Fruit fly (Drosophila melanogaster) whole organism, embryonic: ENCODE measurements around the gene CG2120.

Experiments
- ATbp ChIP-seq: fragments of 200-800 bp; sonication (Bioruptor generic); optimal IDR thresholded peaks from 2 replicates; lab custom pipeline; 2017; ENCODE audit warnings: missing biosample characterization, mild to moderate bottlenecking, missing genetic modification characterization, missing genetic modification reagents
- Ada2b ChIP-seq: fragments of 200-800 bp; sonication (Bioruptor generic); IDR thresholded peaks from 2 replicates; pipeline ENCODE4 v1.3.6; 2022; ENCODE audit warnings: missing biosample characterization, missing genetic modification characterization
- Antp ChIP-seq: fragments of 200-800 bp; sonication (Bioruptor generic); optimal IDR thresholded peaks from 3 replicates; lab custom pipeline; 2016; ENCODE audit warnings: missing biosample characterization, missing genetic modification characterization
- CG10147 ChIP-seq: fragments of 200-800 bp; sonication (Bioruptor generic); optimal IDR thresholded peaks from 2 replicates; lab custom pipeline; 2019; ENCODE audit warnings: missing biosample characterization, mild to moderate bottlenecking, missing genetic modification characterization, moderate library complexity
- CG10209 ChIP-seq: fragments of 200-800 bp; sonication (Bioruptor generic); optimal IDR thresholded peaks from 3 replicates; lab custom pipeline; 2017; ENCODE audit warnings: missing biosample characterization, mild to moderate bottlenecking, missing genetic modification characterization, missing genetic modification reagents
- CG10979 ChIP-seq: fragments of 200-800 bp; sonication (Bioruptor generic); optimal IDR thresholded peaks from 2 replicates; lab custom pipeline; 2018; ENCODE audit warnings: missing biosample characterization, mild to moderate bottlenecking, missing genetic modification characterization, moderate library complexity
- CG11247 ChIP-seq: fragments of 200-800 bp; sonication (Bioruptor generic); IDR thresholded peaks from 2 replicates; pipeline ENCODE4 v1.3.6; 2022; ENCODE audit warnings: missing biosample characterization, missing genetic modification characterization
- CG12236 ChIP-seq: fragments of 200-800 bp; sonication (Bioruptor generic); optimal IDR thresholded peaks from 2 replicates; lab custom pipeline; 2016; ENCODE audit warnings: missing biosample characterization, missing genetic modification characterization
- CG12391 ChIP-seq: fragments of 200-800 bp; sonication (Bioruptor generic); optimal IDR thresholded peaks from 3 replicates; lab custom pipeline; 2018; ENCODE audit warnings: missing biosample characterization, mild to moderate bottlenecking, missing genetic modification characterization, moderate library complexity
- CG17359 ChIP-seq: fragments of 200-800 bp; sonication (Bioruptor generic); optimal IDR thresholded peaks from 3 replicates; lab custom pipeline; 2018; ENCODE audit warnings: missing biosample characterization, mild to moderate bottlenecking, missing genetic modification characterization, moderate library complexity
- CG17385 ChIP-seq: fragments of 200-800 bp; sonication (Bioruptor generic); optimal IDR thresholded peaks from 3 replicates; lab custom pipeline; 2018; ENCODE audit warnings: missing biosample characterization, mild to moderate bottlenecking, missing genetic modification characterization
- CG17612 ChIP-seq: fragments of 200-800 bp; sonication (Bioruptor generic); IDR thresholded peaks from 2 replicates; pipeline ENCODE4 v1.3.6; 2022; ENCODE audit warnings: missing biosample characterization, missing genetic modification characterization
- CG31365 ChIP-seq: fragments of 200-800 bp; sonication (Bioruptor generic); optimal IDR thresholded peaks from 2 replicates; lab custom pipeline; 2018; ENCODE audit warnings: missing biosample characterization, mild to moderate bottlenecking, missing genetic modification characterization
- CG3847 ChIP-seq: fragments of 200-800 bp; sonication (Bioruptor generic); IDR thresholded peaks from 2 replicates; pipeline ENCODE4 v1.3.6; 2022; ENCODE audit warnings: missing biosample characterization, missing genetic modification characterization
- CG3995 ChIP-seq: fragments of 200-800 bp; sonication (Bioruptor generic); optimal IDR thresholded peaks from 3 replicates; lab custom pipeline; 2016; ENCODE audit warnings: missing biosample characterization, missing genetic modification characterization
- CG42726 ChIP-seq: fragments of 200-800 bp; sonication (Bioruptor generic); IDR thresholded peaks from 2 replicates; pipeline ENCODE4 v1.3.6; 2022; ENCODE audit warnings: missing biosample characterization, missing genetic modification characterization; ENCODE audit not compliant: partially characterized antibody
- CG4282 ChIP-seq: fragments of 200-800 bp; sonication (Bioruptor generic); optimal IDR thresholded peaks from 2 replicates; lab custom pipeline; 2016; ENCODE audit warnings: missing biosample characterization, missing genetic modification characterization
- CG4404 ChIP-seq: fragments of 200-800 bp; sonication (Bioruptor generic); IDR thresholded peaks from 2 replicates; pipeline ENCODE4 v1.3.6; 2022; ENCODE audit warnings: missing biosample characterization, missing genetic modification characterization
- CG4707 ChIP-seq: fragments of 200-800 bp; sonication (Bioruptor generic); optimal IDR thresholded peaks from 2 replicates; lab custom pipeline; 2018; ENCODE audit warnings: missing biosample characterization, mild to moderate bottlenecking, missing genetic modification characterization, moderate library complexity
- CG5953 ChIP-seq: fragments of 200-800 bp; sonication (Bioruptor generic); IDR thresholded peaks from 2 replicates; pipeline ENCODE4 v1.3.6; 2022; ENCODE audit warnings: missing biosample characterization, missing genetic modification characterization
- CG6254 ChIP-seq: fragments of 200-800 bp; sonication (Bioruptor generic); optimal IDR thresholded peaks from 3 replicates; lab custom pipeline; 2017; ENCODE audit warnings: mild to moderate bottlenecking, missing biosample characterization, missing genetic modification reagents, missing genetic modification characterization
- CG7987 ChIP-seq: fragments of 200-800 bp; sonication (Bioruptor generic); optimal IDR thresholded peaks from 2 replicates; lab custom pipeline; 2018; ENCODE audit warnings: missing biosample characterization, mild to moderate bottlenecking, missing genetic modification characterization, moderate library complexity
- CG8281 ChIP-seq: fragments of 200-800 bp; sonication (Bioruptor generic); optimal IDR thresholded peaks from 2 replicates; lab custom pipeline; 2018; ENCODE audit warnings: missing biosample characterization, mild to moderate bottlenecking, missing genetic modification characterization, moderate library complexity
- GATAe ChIP-seq: fragments of 200-800 bp; sonication (Bioruptor generic); conservative IDR thresholded peaks from 2 replicates; pipeline ENCODE4 v1.3.6; 2022; ENCODE audit warnings: missing biosample characterization, missing genetic modification characterization
- Gug ChIP-seq: fragments of 200-800 bp; sonication (Bioruptor generic); IDR thresholded peaks from 4 replicates; pipeline ENCODE4 v1.3.6; 2022; ENCODE audit warnings: missing biosample characterization, missing genetic modification characterization
- HLH54F ChIP-seq: fragments of 200-800 bp; sonication (Bioruptor generic); optimal IDR thresholded peaks from 3 replicates; lab custom pipeline; 2016; ENCODE audit warnings: missing biosample characterization, missing genetic modification characterization
- Max ChIP-seq: fragments of 200-800 bp; sonication (Bioruptor generic); optimal IDR thresholded peaks from 2 replicates; lab custom pipeline; 2016; ENCODE audit warnings: missing biosample characterization, mild to moderate bottlenecking, missing genetic modification characterization
- Myb ChIP-seq: fragments of 200-800 bp; sonication (Bioruptor generic); optimal IDR thresholded peaks from 2 replicates; lab custom pipeline; 2016; ENCODE audit warnings: missing biosample characterization, missing genetic modification characterization
- NFAT ChIP-seq: fragments of 200-800 bp; sonication (Bioruptor generic); IDR thresholded peaks from 2 replicates; pipeline ENCODE4 v1.3.6; 2022; ENCODE audit warnings: missing biosample characterization, missing genetic modification characterization
- NK7.1 ChIP-seq: fragments of 200-800 bp; sonication (Bioruptor generic); optimal IDR thresholded peaks from 3 replicates; lab custom pipeline; 2016; ENCODE audit warnings: missing biosample characterization, missing genetic modification characterization
- PHDP ChIP-seq: fragments of 200-800 bp; sonication (Bioruptor generic); optimal IDR thresholded peaks from 3 replicates; lab custom pipeline; 2018; ENCODE audit warnings: missing biosample characterization, mild to moderate bottlenecking, missing genetic modification characterization, moderate library complexity
- bbx ChIP-seq: fragments of 200-800 bp; sonication (Bioruptor generic); IDR thresholded peaks from 2 replicates; pipeline ENCODE4 v1.3.6; 2022; ENCODE audit warnings: missing biosample characterization, missing genetic modification characterization; ENCODE audit not compliant: partially characterized antibody
- cwo ChIP-seq: fragments of 200-800 bp; sonication (Bioruptor generic); optimal IDR thresholded peaks from 3 replicates; lab custom pipeline; 2017; ENCODE audit warnings: missing biosample characterization, missing genetic modification characterization, mild to moderate bottlenecking, moderate library complexity, missing genetic modification reagents
- disco-r ChIP-seq: fragments of 200-800 bp; sonication (Bioruptor generic); optimal IDR thresholded peaks from 2 replicates; lab custom pipeline; 2016; ENCODE audit warnings: missing biosample characterization, missing genetic modification characterization
- dmrt99B ChIP-seq: fragments of 200-800 bp; sonication (Bioruptor generic); optimal IDR thresholded peaks from 2 replicates; lab custom pipeline; 2018; ENCODE audit warnings: missing biosample characterization, mild to moderate bottlenecking, missing genetic modification characterization, moderate library complexity
- gce ChIP-seq: fragments of 200-800 bp; sonication (Bioruptor generic); IDR thresholded peaks from 3 replicates; pipeline ENCODE4 v1.3.6; 2022; ENCODE audit warnings: missing biosample characterization, missing genetic modification characterization
- gcm ChIP-seq: fragments of 200-800 bp; sonication (Bioruptor generic); optimal IDR thresholded peaks from 2 replicates; lab custom pipeline; 2019; ENCODE audit warnings: missing biosample characterization, mild to moderate bottlenecking, missing genetic modification characterization, moderate library complexity
- h ChIP-seq: fragments of >200 bp; optimal IDR thresholded peaks from 2 replicates; lab custom pipeline; 2017
- hb ChIP-seq: fragments of 200-800 bp; sonication (Bioruptor generic); IDR thresholded peaks from 3 replicates; pipeline ENCODE4 v1.3.6; 2022; ENCODE audit warnings: missing biosample characterization, missing genetic modification characterization; ENCODE audit not compliant: partially characterized antibody
- hth ChIP-seq: fragments of >200 bp; optimal IDR thresholded peaks from 2 replicates; lab custom pipeline; 2017; ENCODE audit warnings: inconsistent platforms
- inv ChIP-seq: fragments of 200-800 bp; sonication (Bioruptor generic); IDR thresholded peaks from 2 replicates; pipeline ENCODE4 v1.3.6; 2022; ENCODE audit warnings: missing biosample characterization, missing genetic modification characterization; ENCODE audit not compliant: partially characterized antibody
- pb ChIP-seq: fragments of 200-800 bp; sonication (Bioruptor generic); optimal IDR thresholded peaks from 3 replicates; lab custom pipeline; 2016; ENCODE audit warnings: missing biosample characterization, missing genetic modification characterization
- peb ChIP-seq: fragments of 200-800 bp; sonication (Bioruptor generic); IDR thresholded peaks from 2 replicates; pipeline ENCODE4 v1.3.6; 2022; ENCODE audit warnings: missing biosample characterization, missing genetic modification characterization
- seq ChIP-seq: fragments of 200-800 bp; sonication (Bioruptor generic); IDR thresholded peaks from 2 replicates; pipeline ENCODE4 v1.3.6; 2022; ENCODE audit warnings: missing biosample characterization, missing genetic modification characterization
- sqz ChIP-seq: fragments of 200-800 bp; sonication (Bioruptor generic); optimal IDR thresholded peaks from 3 replicates; lab custom pipeline; 2018; ENCODE audit warnings: missing biosample characterization, mild to moderate bottlenecking, missing genetic modification characterization
- sr ChIP-seq: fragments of 200-800 bp; sonication (Bioruptor generic); IDR thresholded peaks from 3 replicates; pipeline ENCODE4 v1.3.6; 2022; ENCODE audit warnings: missing biosample characterization, missing genetic modification characterization
- unc-4 ChIP-seq: fragments of 200-800 bp; sonication (Bioruptor generic); IDR thresholded peaks from 2 replicates; pipeline ENCODE4 v1.3.6; 2022; ENCODE audit warnings: missing biosample characterization, missing genetic modification characterization; ENCODE audit not compliant: partially characterized antibody
- unpg ChIP-seq: fragments of 200-800 bp; sonication (Bioruptor generic); optimal IDR thresholded peaks from 3 replicates; lab custom pipeline; 2018; ENCODE audit warnings: missing biosample characterization, mild to moderate bottlenecking, missing genetic modification characterization, moderate library complexity
- wdn ChIP-seq: fragments of 200-800 bp; sonication (Bioruptor generic); IDR thresholded peaks from 2 replicates; pipeline ENCODE4 v1.3.6; 2022; ENCODE audit warnings: missing biosample characterization, missing genetic modification characterization
- z ChIP-seq: fragments of 200-800 bp; sonication (Bioruptor generic); IDR thresholded peaks from 3 replicates; pipeline ENCODE4 v1.3.6; 2022; ENCODE audit warnings: missing biosample characterization, missing genetic modification characterization
- zfh1 ChIP-seq: fragments of 200-800 bp; sonication (Bioruptor generic); IDR thresholded peaks from 3 replicates; pipeline ENCODE4 v1.3.6; 2022; ENCODE audit warnings: missing biosample characterization, missing genetic modification characterization

The CG2120 gene

dm6 chrX:8143537-8143936 lies 7.9 kb downstream of the CG2120 start, which contains the start of gene CG17982 (continued):
- peak; percentile 81 for TF ChIP-seq CG3847 (GFP tag; lab: Robert Waterston, UW)
- peak; percentile 63; the same call in 1 of the 3 replicates for TF ChIP-seq gce (GFP tag; lab: Robert Waterston, UW)
- peak; percentile 66 for TF ChIP-seq NFAT (GFP tag; lab: Robert Waterston, UW)
- TF ChIP-seq CG4404, result peak; percentile 56; the same call in 1 of the 2 replicates
- peak; percentile 71 for TF ChIP-seq seq (GFP tag; lab: Robert Waterston, UW)
- TF ChIP-seq unc-4 (GFP tag; lab: Robert Waterston, UW), result no peak
- peak; percentile 74 for TF ChIP-seq NK7.1
- TF ChIP-seq CG12236, result peak; percentile 53
- no peak for TF ChIP-seq sr (GFP tag; lab: Robert Waterston, UW)
- peak; percentile 62 for TF ChIP-seq pb (GFP tag; lab: Kevin White, UChicago)
- TF ChIP-seq cwo (GFP tag; lab: Kevin White, UChicago), result peak; percentile 71
- TF ChIP-seq CG42726 (GFP tag; lab: Robert Waterston, UW), result no peak
- TF ChIP-seq CG17359 (tag; lab: Kevin White, UChicago), result peak; percentile 92
- peak; percentile 68 for TF ChIP-seq CG17612 (GFP tag; lab: Robert Waterston, UW)
- TF ChIP-seq Max (GFP tag; lab: Kevin White, UChicago), result peak; percentile 65
- peak; percentile 90 for TF ChIP-seq CG12391 (tag; lab: Kevin White, UChicago)
- peak; percentile 71 for TF ChIP-seq CG8281 (tag; lab: Kevin White, UChicago)
- TF ChIP-seq CG10147 (GFP tag; lab: Kevin White, UChicago), result peak; percentile 76
- no peak for TF ChIP-seq hb (GFP tag; lab: Robert Waterston, UW)
- TF ChIP-seq zfh1 (GFP tag; lab: Robert Waterston, UW), result peak; percentile 85
- peak; percentile 74 for TF ChIP-seq CG10209 (GFP tag; lab: Kevin White, UChicago)
- TF ChIP-seq ATbp (GFP tag; lab: Kevin White, UChicago), result peak; percentile 79
- peak; percentile 69 for TF ChIP-seq CG4282 (GFP tag; lab: Kevin White, UChicago)
- peak; percentile 45 for TF ChIP-seq CG6254
- peak; percentile 90 for TF ChIP-seq PHDP (tag; lab: Kevin White, UChicago)
- TF ChIP-seq CG7987, result peak; percentile 70
- no peak for TF ChIP-seq hth (lab: Kevin White, UChicago)
- peak; percentile 74 for TF ChIP-seq Ada2b
- no peak for TF ChIP-seq GATAe (GFP tag; lab: Robert Waterston, UW)
- peak; percentile 10; the same call in 1 of the 2 replicates for TF ChIP-seq bbx (GFP tag; lab: Robert Waterston, UW)
- TF ChIP-seq CG5953 (GFP tag; lab: Robert Waterston, UW), result peak; percentile 59; the same call in 1 of the 2 replicates
- TF ChIP-seq CG3995 (GFP tag; lab: Kevin White, UChicago), result peak; percentile 50
- TF ChIP-seq Antp (GFP tag; lab: Kevin White, UChicago), result peak; percentile 84
- TF ChIP-seq h (lab: Kevin White, UChicago), result no peak
- peak; percentile 83 for TF ChIP-seq gcm (GFP tag; lab: Kevin White, UChicago)
- peak; percentile 64 for TF ChIP-seq disco-r
- TF ChIP-seq wdn, result peak; percentile 80
- TF ChIP-seq Gug, result peak; percentile 77
- TF ChIP-seq CG4707 (GFP tag; lab: Kevin White, UChicago), result peak; percentile 55
- peak; percentile 66 for TF ChIP-seq Myb
- peak; percentile 76 for TF ChIP-seq CG10979
- no peak for TF ChIP-seq inv (GFP tag; lab: Robert Waterston, UW)
- peak; percentile 86 for TF ChIP-seq HLH54F
- TF ChIP-seq sqz (GFP tag; lab: Kevin White, UChicago), result peak; percentile 89
- TF ChIP-seq dmrt99B (tag; lab: Kevin White, UChicago), result peak; percentile 84
- TF ChIP-seq z (GFP tag; lab: Robert Waterston, UW), result no peak
- peak; percentile 81 for TF ChIP-seq CG17385 (GFP tag; lab: Kevin White, UChicago)
- peak; percentile 66 for TF ChIP-seq CG11247 (GFP tag; lab: Robert Waterston, UW)
- TF ChIP-seq CG31365 (tag; lab: Kevin White, UChicago), result peak; percentile 56
- peak; percentile 92 for TF ChIP-seq unpg (GFP tag; lab: Kevin White, UChicago)
- TF ChIP-seq peb, result no peak
